Worm (Caenorhabditis elegans): ENCODE results near the gene Y15E3A.5.

ce11 chrX:15374668-15375208 is 34.4 kb downstream of the Y15E3A.5 start:
- TF ChIP-seq him-1 (tag; optimal IDR thresholded peaks at IDR 0.05) (no peak), W03F9.2 (tag; optimal IDR thresholded peaks at IDR 0.05) (no peak)

Data from whole organism, L4/young adult.